Fruit fly (Drosophila melanogaster) whole organism, prepupa: ENCODE results near the gene CG13930.

Experiments
- CG11762 ChIP-seq: fragments of 200-800 bp; sonication (Bioruptor generic); optimal IDR thresholded peaks from 3 replicates; lab custom pipeline; 2016; ENCODE audit warnings: missing biosample characterization, missing genetic modification characterization; ENCODE audit not compliant: insufficient read depth
- CG11902 ChIP-seq: fragments of 200-800 bp; sonication (Bioruptor generic); optimal IDR thresholded peaks from 3 replicates; lab custom pipeline; 2016; ENCODE audit warnings: missing biosample characterization, missing genetic modification characterization
- CG6163 ChIP-seq: fragments of 200-800 bp; sonication (Bioruptor generic); IDR thresholded peaks from 3 replicates; pipeline ENCODE4 v1.3.6; 2022; ENCODE audit warnings: missing biosample characterization, missing genetic modification characterization
- CG8119 ChIP-seq: fragments of 200-800 bp; sonication (Bioruptor generic); IDR thresholded peaks from 3 replicates; pipeline ENCODE4 v1.3.6; 2022; ENCODE audit warnings: missing biosample characterization, missing genetic modification characterization
- Ets21C ChIP-seq: fragments of 200-800 bp; sonication (Bioruptor generic); optimal IDR thresholded peaks from 3 replicates; lab custom pipeline; 2016; ENCODE audit warnings: missing biosample characterization, missing genetic modification characterization
- Hr38 ChIP-seq: sonication (Bioruptor generic); optimal IDR thresholded peaks from 2 replicates; lab custom pipeline; 2016; ENCODE audit warnings: missing biosample characterization, missing genetic modification characterization
- Smox ChIP-seq: fragments of 200-800 bp; sonication (Bioruptor generic); optimal IDR thresholded peaks from 3 replicates; lab custom pipeline; 2016; ENCODE audit warnings: missing biosample characterization, missing genetic modification characterization
- dac ChIP-seq: fragments of 200-800 bp; sonication (Bioruptor generic); optimal IDR thresholded peaks from 2 replicates; lab custom pipeline; 2017; ENCODE audit warnings: missing biosample characterization, mild to moderate bottlenecking, missing genetic modification characterization
- eg ChIP-seq: fragments of 200-800 bp; sonication (Bioruptor generic); IDR thresholded peaks from 3 replicates; pipeline ENCODE4 v1.3.6; 2022; ENCODE audit warnings: missing biosample characterization, missing genetic modification characterization
- spab ChIP-seq: fragments of 200-800 bp; sonication (Bioruptor generic); optimal IDR thresholded peaks from 2 replicates; lab custom pipeline; 2017; ENCODE audit warnings: missing biosample characterization, mild to moderate bottlenecking, missing genetic modification characterization, missing genetic modification reagents

- TF ChIP-seq CG6163 (GFP tag; lab: Robert Waterston, UW) (peak; percentile 83), eg (GFP tag; lab: Robert Waterston, UW) (peak; percentile 84), Ets21C (GFP tag; lab: Kevin White, UChicago) (peak; percentile 16), CG8119 (GFP tag; lab: Robert Waterston, UW) (peak; percentile 82), Smox (peak; percentile 51), dac (peak; percentile 25), CG11762 (GFP tag; lab: Kevin White, UChicago) (no peak), Hr38 (GFP tag; lab: Kevin White, UChicago) (no peak), spab (GFP tag; lab: Kevin White, UChicago) (peak; percentile 57), CG11902 (peak; percentile 40)
Observed at dm6 chr3L:1702367-1702927, 29.9 kb upstream of the CG13930 start, which contains the start of gene CG13931.
